Worm (Caenorhabditis elegans) whole organism, L4/young adult: Measurements from ENCODE around the gene srh-38.
"Not testable (repeated sequence)": the region's sequence is repeated elsewhere in the genome, so short reads cannot be mapped to it uniquely, and the experiment has no call there.

Experiments
- W03F9.2 ChIP-seq: fragments of 150-350 bp; optimal IDR thresholded peaks from 2 replicates; lab custom pipeline; 2014; ENCODE audit warnings: missing biosample characterization, missing genetic modification characterization
- dao-5 ChIP-seq: sonication (generic microtip); optimal IDR thresholded peaks from 2 replicates; lab custom pipeline; 2016; ENCODE audit warnings: missing genotype, missing genetic modification characterization, moderate library complexity, missing compliant biosample characterization
- him-1 ChIP-seq: sonication (generic microtip); optimal IDR thresholded peaks from 2 replicates; lab custom pipeline; 2016; ENCODE audit warnings: missing genotype, missing genetic modification reagents, missing genetic modification characterization, missing compliant biosample characterization

srh-38 gene

DNA sequence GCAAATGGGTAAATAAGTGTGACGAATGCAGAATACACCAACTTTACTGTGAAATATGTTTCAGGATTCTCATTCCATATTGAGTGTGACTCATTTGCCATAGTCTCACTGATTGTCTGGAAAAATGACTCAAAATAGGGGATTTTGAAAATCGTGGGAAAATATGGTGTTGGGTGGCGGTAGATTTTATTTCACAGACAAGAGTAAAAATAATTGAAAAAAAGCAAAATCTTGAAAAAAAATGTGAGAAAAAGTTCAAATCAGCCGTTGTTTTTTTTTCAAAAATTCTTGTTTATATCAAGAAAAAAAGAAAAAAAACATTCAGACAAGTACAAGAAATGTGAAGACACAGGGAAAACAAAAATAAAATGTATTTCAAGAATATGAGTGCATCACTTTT, at the start of gene srh-38:
srh-38 (minus strand) TSS at position 101 of the 400 bp plus-strand sequence.
- TF ChIP-seq him-1 (tag; lab: Kevin White, UChicago) (no peak), dao-5 (tag; lab: Kevin White, UChicago) (no peak), W03F9.2 (tag; lab: Kevin White, UChicago) (no peak)

DNA sequence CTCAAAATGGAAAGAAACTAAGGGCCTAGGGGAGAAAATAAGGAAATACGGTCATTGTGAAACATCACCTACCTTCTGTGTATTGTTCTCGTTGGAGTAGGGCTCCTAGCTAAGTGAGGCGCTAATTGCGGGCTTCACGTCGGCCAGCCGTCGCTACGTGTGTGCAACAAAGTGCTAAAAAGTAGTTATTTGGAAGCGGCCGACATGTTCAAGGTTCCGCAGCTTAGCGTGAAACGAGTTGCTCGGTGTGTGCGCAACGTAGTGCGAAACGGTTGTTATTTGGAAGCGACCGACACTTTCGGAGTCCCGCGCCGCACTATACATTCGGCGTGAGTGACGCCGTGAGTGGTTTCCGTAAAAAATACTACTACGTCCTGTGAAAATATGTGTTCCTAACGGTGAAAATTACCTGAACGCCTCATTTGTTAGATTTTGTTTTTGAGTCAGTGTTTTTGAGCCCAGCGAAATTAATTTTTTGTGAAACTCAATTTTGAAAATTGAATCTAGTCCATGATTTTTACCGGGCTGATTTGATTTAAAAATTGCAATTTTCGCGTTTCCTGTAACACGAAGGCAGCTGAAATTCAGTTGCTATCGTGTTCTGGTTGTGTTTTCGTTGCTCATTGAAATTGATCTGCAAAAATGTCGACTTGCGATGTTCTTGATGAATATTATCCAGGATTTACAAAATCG, 49.0 kb upstream of the srh-38 start, which contains the start of gene srw-129:
srw-129 (plus strand) TSS at position 643 of the 693 bp plus-strand sequence.
- TF ChIP-seq him-1 (tag; lab: Kevin White, UChicago) (no peak), dao-5 (tag; lab: Kevin White, UChicago) (no peak), W03F9.2 (tag; lab: Kevin White, UChicago) (no peak)

DNA sequence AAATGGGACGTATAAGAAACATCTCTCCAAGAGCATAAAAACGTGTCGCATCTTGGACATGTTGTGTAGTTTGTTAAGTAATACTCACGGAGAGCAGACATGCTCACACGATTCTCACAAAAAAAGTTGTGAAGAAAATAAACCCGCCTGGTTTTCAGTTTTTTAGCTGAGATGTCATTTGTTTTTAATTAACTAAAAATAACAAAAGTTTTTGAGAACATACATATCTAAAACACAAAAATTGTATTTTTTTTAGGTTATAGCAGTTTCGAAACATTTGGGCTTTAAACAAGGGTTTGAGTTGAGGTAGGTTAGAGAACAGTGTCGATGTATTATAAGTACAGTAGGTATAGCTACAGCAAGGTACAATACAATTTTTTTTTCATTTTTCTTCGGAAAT, 42.3 kb upstream of the srh-38 start, which contains the start of gene srh-88:
srh-88 (minus strand) TSS at position 101 of the 400 bp plus-strand sequence.
- no peak for TF ChIP-seq him-1 (tag; lab: Kevin White, UChicago)
- no peak for TF ChIP-seq dao-5 (tag; lab: Kevin White, UChicago)
- TF ChIP-seq W03F9.2 (tag; lab: Kevin White, UChicago): no peak

DNA sequence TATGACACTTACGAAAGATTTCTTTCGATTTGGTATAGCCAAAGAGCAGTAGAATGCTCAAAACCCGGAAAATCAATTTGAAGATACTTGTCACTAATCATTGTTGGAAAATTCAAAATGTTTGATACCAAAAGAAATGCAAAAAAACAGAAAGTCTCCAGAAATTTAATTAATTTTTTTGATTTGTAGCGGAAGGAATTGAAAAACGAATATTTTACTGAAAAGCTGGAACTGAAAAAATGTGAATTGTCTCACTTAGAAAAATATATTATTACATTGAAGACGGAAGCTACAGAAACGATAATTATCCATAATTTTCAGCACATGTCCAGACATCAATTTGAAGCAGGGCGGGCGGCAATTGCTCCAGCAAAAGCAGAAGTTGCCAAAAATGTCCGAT, 40.5 kb upstream of the srh-38 start, which contains the start of gene srw-138:
srw-138 (minus strand) TSS at position 101 of the 400 bp plus-strand sequence.
- TF ChIP-seq W03F9.2 (tag; lab: Kevin White, UChicago): no peak
- TF ChIP-seq him-1 (tag; lab: Kevin White, UChicago): no peak
- no peak for TF ChIP-seq dao-5 (tag; lab: Kevin White, UChicago)

DNA sequence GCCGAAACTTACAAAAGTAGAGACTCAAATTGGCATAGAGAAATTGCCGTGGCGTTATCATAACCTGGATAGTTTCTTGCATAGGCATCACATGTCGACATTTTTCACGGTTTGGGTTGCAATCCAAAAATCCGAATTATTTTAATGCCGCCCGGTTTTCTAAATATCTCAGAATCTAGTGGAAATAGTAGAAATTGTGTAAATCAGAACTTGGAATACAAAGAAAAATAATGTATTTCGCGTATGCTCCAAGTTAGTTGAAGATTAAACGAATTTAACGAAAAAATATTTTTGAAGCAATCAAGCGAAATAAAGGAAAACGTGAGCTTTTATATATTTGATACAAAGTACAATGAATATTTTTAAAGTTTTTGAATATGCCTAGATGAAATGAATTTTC, 38.4 kb upstream of the srh-38 start, which contains the start of gene srw-144:
srw-144 (minus strand) TSS at position 101 of the 400 bp plus-strand sequence.
- TF ChIP-seq W03F9.2 (tag; lab: Kevin White, UChicago): no peak

DNA sequence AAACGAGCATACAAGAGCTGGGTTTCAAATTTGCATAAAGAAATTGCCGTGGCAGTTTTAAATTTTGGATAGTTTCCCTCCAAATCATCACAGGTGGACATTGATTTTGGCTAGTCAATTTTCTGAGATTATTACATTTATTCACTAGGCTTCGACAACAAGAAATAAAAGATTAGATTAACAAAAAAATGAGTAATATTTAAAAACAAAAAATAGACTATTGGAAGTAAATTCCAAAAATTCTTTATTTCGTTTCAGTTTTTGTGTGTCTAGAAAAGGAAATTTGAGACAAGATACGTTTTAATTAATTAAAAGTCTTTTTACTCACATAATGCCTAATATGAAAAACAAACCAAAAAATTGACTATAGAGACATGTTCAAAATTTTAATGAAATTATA, 35.7 kb upstream of the srh-38 start, which contains the start of gene srw-142:
srw-142 (minus strand) TSS at position 101 of the 400 bp plus-strand sequence.
- TF ChIP-seq W03F9.2 (tag; lab: Kevin White, UChicago) (no peak), him-1 (tag; lab: Kevin White, UChicago) (no peak), dao-5 (tag; lab: Kevin White, UChicago) (no peak)

DNA sequence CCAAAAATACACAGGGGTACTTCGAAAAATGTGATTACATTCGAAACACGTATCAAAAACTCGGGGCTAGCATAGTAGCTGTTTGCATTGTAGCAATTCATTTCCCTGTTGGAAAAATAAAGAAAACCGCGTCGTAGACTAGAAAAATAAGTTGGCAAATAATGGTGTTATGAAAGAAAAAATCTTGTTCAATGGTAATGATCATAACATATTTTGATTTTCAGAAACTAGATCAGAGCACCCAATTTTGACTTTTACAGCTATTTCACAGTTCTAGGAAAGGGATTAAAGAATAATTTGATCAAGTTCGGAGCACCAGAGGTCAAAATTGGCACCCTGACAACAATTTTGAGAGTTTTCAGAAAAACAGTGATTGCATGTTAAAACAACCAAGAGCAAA, 32.8 kb upstream of the srh-38 start, which contains the start of gene srh-248:
srh-248 (minus strand) TSS at position 101 of the 400 bp plus-strand sequence.
- TF ChIP-seq dao-5, W03F9.2, him-1 (tag; lab: Kevin White, UChicago): not testable (repeated sequence)

DNA sequence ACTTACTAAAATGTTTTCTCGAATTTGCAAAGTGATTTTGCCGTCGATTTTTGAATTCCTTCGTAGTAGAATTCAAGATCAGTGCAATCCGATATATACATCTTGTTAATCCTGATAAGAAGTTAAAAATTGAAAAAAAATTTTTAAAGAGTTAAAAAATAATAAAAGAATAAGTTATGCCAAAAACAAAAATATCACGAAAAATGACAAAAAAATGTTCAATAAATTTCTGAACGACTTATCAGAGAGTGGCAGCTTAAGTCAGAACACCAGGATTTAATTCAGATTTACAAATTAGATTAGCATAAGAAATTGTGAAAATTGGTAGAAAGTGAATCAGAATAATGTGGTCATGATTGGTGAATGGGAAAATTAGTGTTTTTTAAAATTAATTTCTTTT, 29.6 kb upstream of the srh-38 start, which contains the start of gene srw-122:
srw-122 (minus strand) TSS at position 101 of the 400 bp plus-strand sequence.
- TF ChIP-seq W03F9.2, dao-5, him-1 (tag; lab: Kevin White, UChicago): not testable (repeated sequence)

DNA sequence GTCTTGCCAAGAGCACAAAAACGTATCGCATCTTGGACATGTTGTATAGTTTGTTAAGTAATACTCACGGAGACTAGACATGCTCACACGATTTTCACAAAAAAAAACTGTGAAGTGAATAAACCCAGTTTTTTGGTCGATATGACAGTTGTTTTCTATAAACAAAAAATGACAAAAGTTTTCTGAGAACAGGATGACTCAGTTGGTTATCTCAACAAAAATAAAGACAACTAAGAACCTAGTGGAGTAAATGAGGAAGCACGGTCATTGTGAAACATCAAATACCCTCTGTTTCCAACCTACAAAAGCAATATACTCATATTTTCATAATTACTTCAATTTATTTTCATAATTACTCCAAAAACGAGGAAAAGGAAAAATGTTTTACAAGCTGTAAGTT, 23.1 kb upstream of the srh-38 start, which contains the start of gene srh-87:
srh-87 (minus strand) TSS at position 101 of the 400 bp plus-strand sequence.
- TF ChIP-seq him-1 (tag; lab: Kevin White, UChicago) (no peak), W03F9.2 (tag; lab: Kevin White, UChicago) (no peak), dao-5 (tag; lab: Kevin White, UChicago) (no peak)

DNA sequence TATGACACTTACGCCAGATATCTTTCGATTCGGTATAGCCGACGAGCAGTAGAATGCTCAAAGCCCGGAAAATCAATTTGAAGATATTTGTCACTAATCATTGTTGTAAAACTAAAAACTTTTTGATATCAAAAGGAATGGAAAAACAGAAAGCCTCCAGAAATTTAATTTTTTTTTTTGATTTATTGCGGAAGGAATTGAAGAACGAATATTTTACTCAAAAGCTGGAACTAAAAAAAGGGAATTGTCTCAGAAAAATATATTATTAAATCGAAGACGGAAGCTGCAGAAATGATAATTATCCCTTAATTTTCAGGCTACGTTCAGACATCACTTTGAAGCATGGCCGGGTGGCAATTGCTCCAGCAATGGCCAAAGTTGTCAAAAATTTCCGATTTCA, 21.4 kb upstream of the srh-38 start, which contains the start of gene srw-137:
srw-137 (minus strand) TSS at position 101 of the 400 bp plus-strand sequence.
- TF ChIP-seq him-1 (tag; lab: Kevin White, UChicago) (no peak), W03F9.2 (tag; lab: Kevin White, UChicago) (no peak), dao-5 (tag; lab: Kevin White, UChicago) (no peak)

DNA sequence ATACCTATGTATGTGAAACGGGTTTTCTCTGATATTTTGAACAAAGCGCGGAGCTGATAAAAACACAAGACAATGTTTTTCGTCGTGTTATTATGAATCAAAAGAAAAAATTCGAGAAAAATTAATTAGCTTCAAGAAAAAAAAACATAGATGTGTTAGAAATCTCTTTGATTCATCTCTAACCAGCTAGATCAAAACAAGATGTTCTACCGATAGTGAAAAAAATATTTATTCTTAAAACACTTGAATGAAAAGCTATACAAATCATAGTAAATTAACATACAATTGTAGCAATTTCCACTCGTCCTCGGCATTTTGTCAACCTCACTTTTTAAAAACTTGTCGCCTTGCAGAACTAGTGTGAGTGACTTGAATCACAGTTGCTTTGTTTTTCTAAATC, 19.8 kb upstream of the srh-38 start:
- no peak for TF ChIP-seq dao-5 (tag; lab: Kevin White, UChicago)
- TF ChIP-seq him-1 (tag; lab: Kevin White, UChicago): no peak
- TF ChIP-seq W03F9.2 (tag; lab: Kevin White, UChicago): no peak

DNA sequence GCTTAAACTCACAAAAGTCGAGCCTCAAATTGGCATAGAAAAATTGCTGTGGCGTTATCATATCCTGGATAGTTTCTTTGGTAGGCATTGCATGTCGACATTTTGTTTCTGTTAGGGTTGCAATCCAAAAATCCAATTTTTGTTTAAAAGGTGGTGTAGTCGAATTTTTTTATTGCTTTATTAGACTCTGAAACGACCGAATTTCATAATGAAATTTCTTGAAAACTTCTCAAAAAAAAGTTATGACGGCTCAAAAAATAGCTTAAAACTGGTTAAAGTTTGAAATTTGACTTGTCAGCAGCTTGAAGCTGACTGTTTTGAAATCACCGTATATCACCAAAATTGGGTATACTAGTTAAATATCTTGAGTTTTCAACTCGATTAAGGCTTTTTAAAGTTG, 18.9 kb upstream of the srh-38 start, which contains the start of gene srw-143:
srw-143 (minus strand) TSS at position 101 of the 400 bp plus-strand sequence.
- TF ChIP-seq dao-5 (tag; lab: Kevin White, UChicago) (no peak), W03F9.2 (tag; lab: Kevin White, UChicago) (no peak), him-1 (tag; lab: Kevin White, UChicago) (no peak)

DNA sequence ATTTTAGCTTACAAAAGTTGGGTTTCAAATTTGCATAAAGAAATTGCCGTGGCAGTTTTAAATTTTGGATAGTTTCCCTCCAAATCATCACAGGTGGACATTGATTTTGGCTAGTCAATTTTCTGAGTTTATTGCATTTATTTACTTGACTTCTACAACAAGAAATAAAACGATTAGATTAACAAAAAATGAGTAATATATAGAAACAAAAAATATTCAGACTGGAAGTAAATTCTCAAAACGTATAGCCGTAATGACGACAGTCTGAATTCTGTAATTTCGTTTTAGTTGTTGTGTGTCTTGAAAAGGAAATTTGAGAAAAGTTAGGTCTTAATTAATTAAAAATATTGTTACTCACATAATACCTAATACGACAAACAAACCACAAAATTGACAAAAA, 16.0 kb upstream of the srh-38 start, which contains the start of gene srw-141:
srw-141 (minus strand) TSS at position 101 of the 400 bp plus-strand sequence.
- no peak for TF ChIP-seq him-1 (tag; lab: Kevin White, UChicago)
- no peak for TF ChIP-seq W03F9.2 (tag; lab: Kevin White, UChicago)
- no peak for TF ChIP-seq dao-5 (tag; lab: Kevin White, UChicago)
